Fruit fly (Drosophila melanogaster): Measurements from ENCODE around the gene CG43091.

- TF ChIP-seq CG3032 (tag; optimal IDR thresholded peaks at IDR 0.05) (no peak), CG7368 (GFP tag; optimal IDR thresholded peaks at IDR 0.05) (no peak), Eip93F (GFP tag; optimal IDR thresholded peaks at IDR 0.05) (no peak), CG6276 (GFP tag; optimal IDR thresholded peaks at IDR 0.05) (no peak), CG11762 (GFP tag; optimal IDR thresholded peaks at IDR 0.05; ENCODE audit: insufficient read depth) (no peak), CG4318 (GFP tag; optimal IDR thresholded peaks at IDR 0.05) (no peak), CG6854 (GFP tag; optimal IDR thresholded peaks at IDR 0.05) (no peak), Sox102F (GFP tag; optimal IDR thresholded peaks at IDR 0.05) (no peak)
Observed at dm6 chr3R:22780135-22780534, 11.6 kb upstream of the CG43091 start.

All from whole organism, prepupa.